Worm (Caenorhabditis elegans) whole organism, L2 larva: ENCODE measurements around the gene K01D12.20.

Experiments
- C34F6.9 ChIP-seq: fragments of 150-350 bp; optimal IDR thresholded peaks from 2 replicates; lab custom pipeline; 2014; ENCODE audit warnings: missing biosample characterization, missing genetic modification characterization
- Y55F3AM.14 ChIP-seq: fragments of 200-800 bp; sonication (Bioruptor generic); optimal IDR thresholded peaks from 2 replicates; lab custom pipeline; 2018; ENCODE audit warnings: mild to moderate bottlenecking, missing genetic modification characterization, missing compliant biosample characterization
- ZK546.5 ChIP-seq: sonication (generic microtip); optimal IDR thresholded peaks from 2 replicates; lab custom pipeline; 2017; ENCODE audit warnings: missing biosample characterization, missing genetic modification characterization
- alr-1 ChIP-seq: fragments of 150-350 bp; optimal IDR thresholded peaks from 2 replicates; lab custom pipeline; 2014; ENCODE audit warnings: missing biosample characterization, missing genetic modification characterization
- aly-2 ChIP-seq: fragments of 150-350 bp; optimal IDR thresholded peaks from 2 replicates; lab custom pipeline; 2014; ENCODE audit warnings: missing biosample characterization, missing genetic modification characterization
- ama-1 ChIP-seq: fragments of 150-350 bp; optimal IDR thresholded peaks from 2 replicates; lab custom pipeline; 2018; ENCODE audit warnings: inconsistent platforms
- blmp-1 ChIP-seq: sonication (generic microtip); optimal IDR thresholded peaks from 2 replicates; lab custom pipeline; 2017; ENCODE audit warnings: missing genetic modification characterization, mild to moderate bottlenecking, missing compliant biosample characterization, antibody characterized with exemption, moderate library complexity; ENCODE audit not compliant: insufficient read depth
- ceh-16 ChIP-seq: fragments of 150-350 bp; optimal IDR thresholded peaks from 2 replicates; lab custom pipeline; 2014; ENCODE audit warnings: missing biosample characterization, missing genetic modification characterization
- crh-2 ChIP-seq: sonication (generic microtip); optimal IDR thresholded peaks from 2 replicates; lab custom pipeline; 2017; ENCODE audit warnings: missing biosample characterization, missing genetic modification characterization
- dmd-4 ChIP-seq: sonication (generic microtip); optimal IDR thresholded peaks from 2 replicates; lab custom pipeline; 2017; ENCODE audit warnings: missing biosample characterization, missing genetic modification characterization
- egl-27 ChIP-seq: sonication (generic microtip); optimal IDR thresholded peaks from 3 replicates; lab custom pipeline; 2017; ENCODE audit warnings: missing biosample characterization, missing genetic modification reagents, missing genetic modification characterization
- elt-1 ChIP-seq: fragments of 150-350 bp; optimal IDR thresholded peaks from 2 replicates; lab custom pipeline; 2014; ENCODE audit warnings: missing biosample characterization, missing genetic modification characterization
- lin-11 ChIP-seq: fragments of 150-350 bp; sonication (generic microtip); optimal IDR thresholded peaks from 2 replicates; lab custom pipeline; 2014; ENCODE audit warnings: missing biosample characterization, missing genetic modification characterization, inconsistent platforms, mixed read lengths
- lsy-2 ChIP-seq, 2 experiments: fragments of 150-350 bp in 1 of 2; sonication (generic microtip) in 1 of 2; optimal IDR thresholded peaks; 2 replicates each; lab custom pipeline; 2014 to 2017; ENCODE audit warnings: missing biosample characterization in 2 of 2, missing genetic modification characterization in 2 of 2
- mab-5 ChIP-seq: fragments of 150-350 bp; optimal IDR thresholded peaks from 2 replicates; lab custom pipeline; 2014; ENCODE audit warnings: missing biosample characterization, missing genetic modification characterization
- mbf-1 ChIP-seq: sonication (generic microtip); optimal IDR thresholded peaks from 2 replicates; lab custom pipeline; 2017; ENCODE audit warnings: missing biosample characterization, missing genetic modification characterization
- mdl-1 ChIP-seq, 2 experiments: fragments of 150-350 bp in 1 of 2; sonication (generic microtip) in 1 of 2; optimal IDR thresholded peaks; 2 replicates each; lab custom pipeline; 2017; ENCODE audit warnings: missing biosample characterization in 2 of 2, missing genetic modification characterization in 2 of 2
- nhr-129 ChIP-seq: fragments of 150-350 bp; optimal IDR thresholded peaks from 2 replicates; lab custom pipeline; 2014; ENCODE audit warnings: missing biosample characterization, missing genetic modification characterization
- nhr-21 ChIP-seq: fragments of 150-350 bp; optimal IDR thresholded peaks from 2 replicates; lab custom pipeline; 2014; ENCODE audit warnings: missing biosample characterization, missing genetic modification characterization
- nhr-23 ChIP-seq: fragments of 150-350 bp; optimal IDR thresholded peaks from 2 replicates; lab custom pipeline; 2014; ENCODE audit warnings: missing biosample characterization, missing genetic modification reagents, missing genetic modification characterization
- nhr-237 ChIP-seq: fragments of 150-350 bp; optimal IDR thresholded peaks from 2 replicates; lab custom pipeline; 2014; ENCODE audit warnings: missing biosample characterization, missing genetic modification characterization
- nhr-25 ChIP-seq: fragments of 150-350 bp; sonication (generic microtip); optimal IDR thresholded peaks from 3 replicates; lab custom pipeline; 2014; ENCODE audit warnings: missing biosample characterization, missing genetic modification characterization
- peb-1 ChIP-seq: fragments of 150-350 bp; optimal IDR thresholded peaks from 2 replicates; lab custom pipeline; 2014; ENCODE audit warnings: missing biosample characterization, missing genetic modification characterization
- sem-4 ChIP-seq: fragments of 150-350 bp; optimal IDR thresholded peaks from 2 replicates; lab custom pipeline; 2014; ENCODE audit warnings: missing biosample characterization, missing genetic modification reagents, missing genetic modification characterization
- skn-1 ChIP-seq: sonication (generic microtip); optimal IDR thresholded peaks from 2 replicates; lab custom pipeline; 2017; ENCODE audit warnings: missing biosample characterization, missing genetic modification characterization
- sma-3 ChIP-seq: sonication (generic microtip); optimal IDR thresholded peaks from 2 replicates; lab custom pipeline; 2016; ENCODE audit warnings: missing genetic modification reagents, missing genetic modification characterization, missing compliant biosample characterization
- sma-9 ChIP-seq, 2 experiments: fragments of 150-350 bp in 1 of 2; sonication (generic microtip) in 1 of 2; optimal IDR thresholded peaks; 2 replicates each; lab custom pipeline; 2014 to 2016; ENCODE audit warnings: missing genetic modification characterization in 2 of 2, mild to moderate bottlenecking in 1 of 2, missing biosample characterization in 1 of 2, missing compliant biosample characterization in 1 of 2, missing genetic modification reagents in 1 of 2, moderate library complexity in 1 of 2
- snpc-4 ChIP-seq: fragments of 150-350 bp; optimal IDR thresholded peaks from 2 replicates; lab custom pipeline; 2014; ENCODE audit warnings: missing biosample characterization, missing genetic modification characterization
- ztf-1 ChIP-seq: fragments of 200-800 bp; sonication (Bioruptor generic); conservative IDR thresholded peaks from 2 replicates; pipeline ENCODE4 v1.3.6; 2022; ENCODE audit warnings: missing genetic modification characterization, missing compliant biosample characterization
- ztf-11 ChIP-seq: sonication (generic microtip); optimal IDR thresholded peaks from 2 replicates; lab custom pipeline; 2017; ENCODE audit warnings: missing biosample characterization, missing genetic modification characterization
- ztf-4 ChIP-seq: fragments of 150-350 bp; optimal IDR thresholded peaks from 2 replicates; lab custom pipeline; 2014; ENCODE audit warnings: missing biosample characterization, missing genetic modification characterization

Gene K01D12.20

DNA sequence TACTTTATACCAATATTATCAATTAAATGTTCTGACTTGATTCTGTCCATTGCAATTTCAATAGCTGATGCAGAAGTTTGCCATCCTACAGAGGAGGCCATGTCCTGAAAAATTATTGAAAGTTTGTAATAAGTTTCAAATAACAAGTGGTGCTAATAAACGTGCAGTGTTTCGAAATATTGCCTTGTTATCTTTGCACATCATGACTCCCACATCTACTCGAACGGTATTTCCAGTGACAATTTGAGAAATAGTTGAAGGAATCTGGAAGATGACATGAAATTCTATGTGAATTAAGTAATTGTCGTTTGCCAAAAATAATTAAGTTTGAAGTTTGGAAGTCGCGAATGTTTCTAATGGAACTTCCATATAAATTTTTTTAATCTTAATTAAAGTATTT, 31.2 kb downstream of the K01D12.20 start, which contains the start of gene gcy-13:
TSS of gene gcy-13 (minus strand) at position 101 of the 400 bp plus-strand sequence.
- no peak for TF ChIP-seq Y55F3AM.14 (GFP tag; lab: Kevin White, UChicago)

DNA sequence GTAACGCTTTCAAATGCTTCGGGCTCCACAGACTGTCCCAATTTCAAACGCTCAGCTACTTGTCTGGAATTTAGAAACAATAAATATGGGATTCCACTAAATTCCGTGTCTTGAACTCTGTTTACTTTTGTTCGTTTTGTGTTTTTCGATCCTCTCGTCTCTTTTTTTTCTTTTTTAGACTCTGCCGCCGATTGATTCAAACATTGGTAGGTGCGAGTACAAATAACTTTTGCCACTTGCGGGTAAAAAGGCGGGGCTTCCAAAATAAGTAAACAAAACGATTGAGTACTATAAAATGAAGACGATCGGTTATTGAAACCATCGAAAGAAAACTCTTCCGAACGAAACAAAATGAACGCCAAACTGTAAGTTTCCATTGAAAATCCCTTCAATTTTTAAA, 35.5 kb downstream of the K01D12.20 start, which contains the start of gene fipr-2:
TSS of gene fipr-2 (plus strand) at position 245 of the 400 bp plus-strand sequence.
- TF ChIP-seq ztf-11 (tag; lab: Kevin White, UChicago) (no peak), C34F6.9 (no peak), mbf-1 (tag; lab: Kevin White, UChicago) (no peak)

DNA sequence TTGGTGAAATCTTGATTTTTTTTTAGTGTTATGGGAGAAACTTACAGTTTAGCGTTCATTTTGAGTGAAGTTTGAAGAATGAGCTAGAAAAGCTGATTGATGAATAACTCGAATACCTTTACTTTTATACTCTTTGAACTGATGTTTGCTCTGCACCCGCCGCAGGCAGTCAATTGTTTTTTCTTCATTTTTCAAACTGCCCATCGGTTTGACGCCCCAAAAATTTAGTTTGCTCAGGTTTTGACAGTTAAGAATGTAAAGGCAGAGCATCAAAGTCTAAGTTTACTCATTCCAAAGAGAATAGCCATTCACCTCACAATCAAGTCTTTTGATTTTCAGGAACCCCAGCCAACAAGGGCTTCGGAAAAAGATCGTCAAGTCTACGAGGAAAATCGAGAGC, 39.0 kb downstream of the K01D12.20 start, which contains the start of gene fipr-1:
TSS of gene fipr-1 (minus strand) at position 101 of the 400 bp plus-strand sequence.
- TF ChIP-seq skn-1 (tag; lab: Kevin White, UChicago) (no peak), lsy-2 (tag; optimal IDR thresholded peaks at IDR 0.05; lab: Kevin White, UChicago) (no peak), nhr-21 (no peak), crh-2 (tag; lab: Kevin White, UChicago) (no peak), lin-11 (tag; lab: Kevin White, UChicago) (no peak), snpc-4 (tag; lab: Kevin White, UChicago) (no peak), ztf-11 (tag; lab: Kevin White, UChicago) (no peak), sma-9 (GFP tag; optimal IDR thresholded peaks at IDR 0.05; lab: Kevin White, UChicago) (no peak), sma-9 (tag; optimal IDR thresholded peaks at IDR 0.05; lab: Kevin White, UChicago) (no peak), ceh-16 (no peak), dmd-4 (no peak), sma-3 (GFP tag; lab: Kevin White, UChicago) (no peak), C34F6.9 (no peak), nhr-237 (tag; lab: Kevin White, UChicago) (no peak), blmp-1 (tag; lab: Kevin White, UChicago) (no peak)

DNA sequence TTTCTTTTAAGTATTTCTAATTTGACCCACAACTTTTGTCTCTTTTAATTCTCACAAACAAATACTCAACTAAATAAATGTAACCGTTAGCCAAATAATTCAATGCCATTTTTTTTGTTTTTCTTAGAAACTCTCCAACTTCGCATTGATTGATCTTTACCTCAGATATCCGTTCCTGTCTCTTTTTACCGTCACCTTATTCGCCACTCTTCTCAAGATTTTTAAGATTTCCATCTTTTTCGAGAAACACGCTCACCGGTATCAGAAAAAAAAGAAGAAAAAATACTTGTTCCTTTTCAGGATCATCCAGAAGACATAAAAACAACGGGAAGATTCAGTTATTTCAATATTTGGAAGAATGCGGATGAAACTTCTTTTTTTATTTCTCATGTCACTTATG, 42.3 kb downstream of the K01D12.20 start, which contains the start of gene F23H12.5:
TSS of gene F23H12.5 (plus strand) at position 301 of the 400 bp plus-strand sequence.
- TF ChIP-seq crh-2 (tag; lab: Kevin White, UChicago) (no peak), elt-1 (tag; lab: Kevin White, UChicago) (no peak), egl-27 (tag; lab: Kevin White, UChicago) (no peak)
- TF ChIP-seq, all 48 proteins: peak for 0

DNA sequence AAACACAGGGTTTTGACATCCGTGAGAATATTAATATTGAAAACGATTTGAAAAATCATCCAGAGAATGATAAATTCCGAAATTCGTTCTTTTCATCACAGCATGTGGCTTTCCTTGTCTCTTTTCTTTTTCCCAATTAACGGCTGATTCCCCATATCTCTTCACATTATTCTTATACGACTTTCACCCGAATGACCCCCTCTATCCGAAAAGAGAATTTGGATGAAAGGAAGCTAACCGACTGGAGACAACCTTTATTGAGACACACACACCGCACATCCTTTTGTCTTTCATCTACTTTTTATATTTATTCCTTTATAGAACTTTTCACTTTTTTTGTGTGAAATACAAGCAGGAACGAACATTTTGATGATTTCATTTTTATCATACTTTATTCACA, 43.0 kb downstream of the K01D12.20 start:
- TF ChIP-seq nhr-129 (tag; lab: Kevin White, UChicago) (no peak), ztf-4 (tag; lab: Kevin White, UChicago) (no peak)
- TF ChIP-seq, all 48 proteins: peak for 0

DNA sequence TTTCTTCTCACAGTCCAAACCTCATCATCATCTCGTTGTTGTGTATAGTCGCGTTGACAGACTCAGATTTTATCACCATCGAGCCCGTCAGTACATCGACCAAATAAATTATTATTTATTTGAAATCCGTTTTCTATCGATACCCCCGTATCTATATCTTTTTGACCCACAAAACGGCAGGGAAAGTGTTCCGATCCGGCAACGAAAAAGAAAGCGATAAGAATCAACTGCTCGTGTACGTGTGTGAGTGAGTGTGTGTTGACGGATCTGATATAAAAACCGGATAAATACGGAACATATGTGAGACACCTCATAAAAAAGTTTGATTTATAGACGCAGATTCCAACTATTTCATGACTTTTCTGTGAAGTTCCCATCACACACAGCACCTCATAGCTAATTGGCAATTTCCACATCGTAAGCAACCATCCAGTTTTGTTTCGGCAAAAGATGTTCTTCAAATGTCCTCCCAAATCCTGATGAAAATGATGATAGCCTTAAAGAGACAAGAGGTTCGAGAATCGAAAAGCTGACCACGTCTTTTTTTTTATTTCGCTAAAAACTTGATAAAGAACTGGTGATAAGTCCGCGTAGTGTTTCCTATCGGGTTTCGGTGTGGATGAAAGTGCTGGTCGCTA, 46.3 kb downstream of the K01D12.20 start:
- TF ChIP-seq sma-9 (GFP tag; optimal IDR thresholded peaks at IDR 0.05; lab: Kevin White, UChicago) (no peak), sma-9 (tag; optimal IDR thresholded peaks at IDR 0.05; lab: Kevin White, UChicago) (no peak), ztf-1 (GFP tag; lab: Robert Waterston, UW) (no peak), lsy-2 (tag; optimal IDR thresholded peaks at IDR 0.05; lab: Kevin White, UChicago) (peak in 1 of 2 experiments; percentile 43), skn-1 (tag; lab: Kevin White, UChicago) (no peak), dmd-4 (no peak), blmp-1 (tag; lab: Kevin White, UChicago) (peak; percentile 11), nhr-25 (no peak), C34F6.9 (no peak), nhr-23 (tag; lab: Kevin White, UChicago) (no peak), ama-1 (lab: Kevin White, UChicago) (peak; percentile 84), ZK546.5 (no peak), nhr-21 (peak; percentile 52), mdl-1 (tag; optimal IDR thresholded peaks at IDR 0.05; lab: Kevin White, UChicago) (no peak), ztf-4 (tag; lab: Kevin White, UChicago) (no peak), alr-1 (tag; lab: Kevin White, UChicago) (no peak), Y55F3AM.14 (GFP tag; lab: Kevin White, UChicago) (no peak), mab-5 (no peak), lin-11 (tag; lab: Kevin White, UChicago) (no peak), snpc-4 (tag; lab: Kevin White, UChicago) (no peak), sem-4 (tag; lab: Kevin White, UChicago) (peak; percentile 53), ztf-11 (tag; lab: Kevin White, UChicago) (no peak), peb-1 (tag; lab: Kevin White, UChicago) (no peak), aly-2 (tag; lab: Kevin White, UChicago) (no peak), crh-2 (tag; lab: Kevin White, UChicago) (no peak), egl-27 (tag; lab: Kevin White, UChicago) (no peak)
- TF ChIP-seq, all 48 proteins: peak for 5
